Worm (Caenorhabditis elegans) whole organism, young adult: ENCODE data around the gene srz-5.

Experiments
- C06A6.2 ChIP-seq: fragments of 200-800 bp; sonication (Bioruptor generic); conservative IDR thresholded peaks from 2 replicates; pipeline ENCODE4 v1.3.6; 2022; ENCODE audit warnings: missing genetic modification characterization, missing compliant biosample characterization
- F39B2.1 ChIP-seq: fragments of 200-800 bp; sonication (Bioruptor generic); IDR thresholded peaks from 2 replicates; pipeline ENCODE4 v1.3.6; 2022; ENCODE audit warnings: missing genetic modification reagents, missing genetic modification characterization, missing compliant biosample characterization
- F52B5.7 ChIP-seq: sonication (generic microtip); optimal IDR thresholded peaks from 2 replicates; lab custom pipeline; 2016; ENCODE audit warnings: mild to moderate bottlenecking, missing genetic modification characterization, missing compliant biosample characterization
- F55B11.4 ChIP-seq: sonication (generic microtip); optimal IDR thresholded peaks from 2 replicates; lab custom pipeline; 2016; ENCODE audit warnings: missing compliant biosample characterization, missing genetic modification characterization, borderline replicate concordance; ENCODE audit not compliant: insufficient read depth
- K12H6.12 ChIP-seq: fragments of 200-800 bp; sonication (Bioruptor generic); optimal IDR thresholded peaks from 2 replicates; lab custom pipeline; 2018; ENCODE audit warnings: mild to moderate bottlenecking, missing genetic modification characterization, missing compliant biosample characterization
- Y79H2A.3 ChIP-seq: fragments of 200-800 bp; sonication (Bioruptor generic); conservative IDR thresholded peaks from 2 replicates; pipeline ENCODE4 v1.3.6; 2022; ENCODE audit warnings: missing genetic modification reagents, missing genetic modification characterization, missing compliant biosample characterization
- Y95B8A.8 ChIP-seq: fragments of 200-800 bp; sonication (Bioruptor generic); IDR thresholded peaks from 2 replicates; pipeline ENCODE4 v1.3.6; 2022; ENCODE audit warnings: missing genetic modification reagents, missing genetic modification characterization, missing compliant biosample characterization
- atf-7 ChIP-seq: sonication (generic microtip); optimal IDR thresholded peaks from 2 replicates; lab custom pipeline; 2017; ENCODE audit warnings: mild to moderate bottlenecking, missing genetic modification characterization, missing compliant biosample characterization
- attf-5 ChIP-seq: fragments of 200-800 bp; sonication (Bioruptor generic); optimal IDR thresholded peaks from 2 replicates; lab custom pipeline; 2018; ENCODE audit warnings: mild to moderate bottlenecking, missing genetic modification characterization, missing compliant biosample characterization
- ccch-3 ChIP-seq: fragments of 200-800 bp; sonication (Bioruptor generic); optimal IDR thresholded peaks from 2 replicates; lab custom pipeline; 2018; ENCODE audit warnings: mild to moderate bottlenecking, missing genetic modification characterization, missing compliant biosample characterization
- cebp-2 ChIP-seq: fragments of 200-800 bp; sonication (Bioruptor generic); IDR thresholded peaks from 2 replicates; pipeline ENCODE4 v1.3.6; 2022; ENCODE audit warnings: missing genetic modification characterization, missing compliant biosample characterization
- ceh-58 ChIP-seq: fragments of 200-800 bp; sonication (Bioruptor generic); IDR thresholded peaks from 2 replicates; pipeline ENCODE4 v1.3.6; 2022; ENCODE audit warnings: missing genetic modification characterization, missing compliant biosample characterization
- chd-7 ChIP-seq: sonication (generic microtip); optimal IDR thresholded peaks from 2 replicates; lab custom pipeline; 2016; ENCODE audit warnings: mild to moderate bottlenecking, missing genetic modification characterization, moderate library complexity, missing compliant biosample characterization
- dpff-1 ChIP-seq: sonication (generic microtip); optimal IDR thresholded peaks from 2 replicates; lab custom pipeline; 2017; ENCODE audit warnings: mild to moderate bottlenecking, missing genetic modification characterization, missing compliant biosample characterization
- egl-44 ChIP-seq: fragments of 200-800 bp; sonication (Bioruptor generic); IDR thresholded peaks from 2 replicates; pipeline ENCODE4 v1.3.6; 2022; ENCODE audit warnings: missing genetic modification reagents, missing genetic modification characterization, missing compliant biosample characterization
- ets-4 ChIP-seq: fragments of 200-800 bp; sonication (Bioruptor generic); optimal IDR thresholded peaks from 2 replicates; lab custom pipeline; 2018; ENCODE audit warnings: mild to moderate bottlenecking, missing genetic modification characterization, missing compliant biosample characterization
- gei-17 ChIP-seq: fragments of 200-800 bp; sonication (Bioruptor generic); optimal IDR thresholded peaks from 2 replicates; lab custom pipeline; 2018; ENCODE audit warnings: mild to moderate bottlenecking, missing genetic modification characterization, missing compliant biosample characterization
- hlh-26 ChIP-seq: fragments of 200-800 bp; sonication (Bioruptor generic); conservative IDR thresholded peaks from 2 replicates; pipeline ENCODE4 v1.3.6; 2022; ENCODE audit warnings: missing genetic modification reagents, missing genetic modification characterization, missing compliant biosample characterization
- hmg-20 ChIP-seq: fragments of 200-800 bp; sonication (Bioruptor generic); IDR thresholded peaks from 2 replicates; pipeline ENCODE4 v1.3.6; 2022; ENCODE audit warnings: missing genetic modification reagents, missing genetic modification characterization, missing compliant biosample characterization
- hrde-1 ChIP-seq: sonication (generic microtip); optimal IDR thresholded peaks from 2 replicates; lab custom pipeline; 2016; ENCODE audit warnings: missing genetic modification characterization, mild to moderate bottlenecking, missing compliant biosample characterization, moderate library complexity, missing genotype, missing genetic modification reagents, borderline replicate concordance
- let-607 ChIP-seq, 2 experiments: fragments of 200-800 bp in 1 of 2; sonication (Bioruptor generic) in 1 of 2; sonication (generic microtip) in 1 of 2; optimal IDR thresholded peaks; 2 replicates each; lab custom pipeline; 2016 to 2018; ENCODE audit warnings: mild to moderate bottlenecking in 2 of 2, missing compliant biosample characterization in 2 of 2, missing genetic modification characterization in 2 of 2, moderate library complexity in 2 of 2, missing genotype in 1 of 2
- lin-35 ChIP-seq, 3 experiments: fragments of 150-350 bp in 2 of 3; sonication (generic microtip) in 1 of 3; optimal IDR thresholded peaks; 2 replicates each; lab custom pipeline; 2014 to 2018; ENCODE audit warnings: missing biosample characterization in 3 of 3, missing genetic modification characterization in 3 of 3, missing genetic modification reagents in 3 of 3
- lin-40 ChIP-seq: sonication (generic microtip); optimal IDR thresholded peaks from 2 replicates; lab custom pipeline; 2016; ENCODE audit warnings: missing genetic modification characterization, mild to moderate bottlenecking, missing compliant biosample characterization, missing genotype, missing genetic modification reagents
- lin-54 ChIP-seq: fragments of 200-800 bp; sonication (Bioruptor generic); optimal IDR thresholded peaks from 2 replicates; lab custom pipeline; 2018; ENCODE audit warnings: mild to moderate bottlenecking, missing genetic modification characterization, missing compliant biosample characterization
- madf-3 ChIP-seq: fragments of 200-800 bp; sonication (Bioruptor generic); IDR thresholded peaks from 2 replicates; pipeline ENCODE4 v1.3.6; 2022; ENCODE audit warnings: missing genetic modification reagents, missing genetic modification characterization, missing compliant biosample characterization
- madf-8 ChIP-seq: fragments of 200-800 bp; sonication (Bioruptor generic); conservative IDR thresholded peaks from 2 replicates; pipeline ENCODE4 v1.3.6; 2022; ENCODE audit warnings: missing genetic modification reagents, missing genetic modification characterization, missing compliant biosample characterization
- mcd-1 ChIP-seq: fragments of 200-800 bp; sonication (Bioruptor generic); IDR thresholded peaks from 2 replicates; pipeline ENCODE4 v1.3.6; 2022; ENCODE audit warnings: missing genetic modification reagents, missing genetic modification characterization, missing compliant biosample characterization
- mes-4 ChIP-seq: sonication (generic microtip); optimal IDR thresholded peaks from 2 replicates; lab custom pipeline; 2016; ENCODE audit warnings: missing genotype, missing genetic modification characterization, missing compliant biosample characterization
- nhr-120 ChIP-seq: fragments of 200-800 bp; sonication (Bioruptor generic); IDR thresholded peaks from 2 replicates; pipeline ENCODE4 v1.3.6; 2022; ENCODE audit warnings: missing genetic modification characterization, missing compliant biosample characterization
- nhr-27 ChIP-seq: fragments of 200-800 bp; sonication (Bioruptor generic); optimal IDR thresholded peaks from 2 replicates; lab custom pipeline; 2018; ENCODE audit warnings: mild to moderate bottlenecking, missing genetic modification characterization, moderate library complexity, missing compliant biosample characterization
- nhr-90 ChIP-seq: sonication (generic microtip); optimal IDR thresholded peaks from 2 replicates; lab custom pipeline; 2016; ENCODE audit warnings: missing genotype, mild to moderate bottlenecking, missing genetic modification characterization, missing compliant biosample characterization
- pbrm-1 ChIP-seq: fragments of 200-800 bp; sonication (Bioruptor generic); IDR thresholded peaks from 2 replicates; pipeline ENCODE4 v1.3.6; 2022; ENCODE audit warnings: missing genetic modification reagents, missing genetic modification characterization, missing compliant biosample characterization
- rcor-1 ChIP-seq: fragments of 200-800 bp; sonication (Bioruptor generic); IDR thresholded peaks from 2 replicates; pipeline ENCODE4 v1.3.6; 2022; ENCODE audit warnings: missing genetic modification reagents, missing genetic modification characterization, missing compliant biosample characterization
- sea-2 ChIP-seq: fragments of 200-800 bp; sonication (Bioruptor generic); IDR thresholded peaks from 2 replicates; pipeline ENCODE4 v1.3.6; 2022; ENCODE audit warnings: missing genetic modification characterization, missing compliant biosample characterization
- snpc-3.4 ChIP-seq: sonication (generic microtip); optimal IDR thresholded peaks from 2 replicates; lab custom pipeline; 2017; ENCODE audit warnings: missing genetic modification characterization, mild to moderate bottlenecking, missing compliant biosample characterization, antibody characterized with exemption, moderate library complexity, missing genotype, missing genetic modification reagents
- tbp1 ChIP-seq: fragments of 200-800 bp; sonication (Bioruptor generic); optimal IDR thresholded peaks from 2 replicates; lab custom pipeline; 2018; ENCODE audit warnings: mild to moderate bottlenecking, missing genetic modification characterization, missing compliant biosample characterization
- zim-3 ChIP-seq: sonication (generic microtip); optimal IDR thresholded peaks from 2 replicates; lab custom pipeline; 2017; ENCODE audit warnings: mild to moderate bottlenecking, missing genetic modification characterization, moderate library complexity, missing compliant biosample characterization
- ztf-18 ChIP-seq: sonication (generic microtip); optimal IDR thresholded peaks from 2 replicates; lab custom pipeline; 2016; ENCODE audit warnings: missing genotype, mild to moderate bottlenecking, missing genetic modification characterization, missing compliant biosample characterization
- ztf-25 ChIP-seq: fragments of 200-800 bp; sonication (Bioruptor generic); IDR thresholded peaks from 2 replicates; pipeline ENCODE4 v1.3.6; 2022; ENCODE audit warnings: missing genetic modification reagents, missing genetic modification characterization, missing compliant biosample characterization

srz-5 gene

DNA sequence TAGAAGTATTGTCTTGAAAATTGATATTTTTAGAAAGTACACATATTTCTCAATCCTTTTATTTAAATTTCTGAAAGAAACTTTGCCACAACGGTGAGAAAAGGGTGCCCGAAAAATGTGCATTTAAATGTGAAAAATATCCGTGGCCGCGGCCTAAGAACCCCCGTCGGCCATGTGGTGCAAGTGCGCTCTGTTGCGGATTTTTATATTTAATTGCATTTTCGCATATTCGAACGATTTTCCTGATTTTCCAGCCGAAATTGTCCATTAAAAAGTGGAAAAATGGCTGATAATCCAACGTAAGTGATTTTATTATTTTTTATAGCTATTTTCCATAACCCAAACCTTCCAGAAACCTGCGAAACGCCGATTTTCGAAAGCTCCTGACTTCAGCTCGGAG, 32.3 kb downstream of the srz-5 start, which contains the start of gene smu-2 (continued):
- no peak for TF ChIP-seq F52B5.7 (tag; lab: Kevin White, UChicago)
- no peak for TF ChIP-seq ccch-3
- TF ChIP-seq nhr-27, result no peak
- TF ChIP-seq Y79H2A.3 (GFP tag; lab: Robert Waterston, UW), result no peak
- TF ChIP-seq sea-2 (GFP tag; lab: Robert Waterston, UW), result no peak
- TF ChIP-seq snpc-3.4 (tag; lab: Kevin White, UChicago), result no peak
- no peak for TF ChIP-seq hmg-20 (GFP tag; lab: Robert Waterston, UW)
- 0 out of 2 replicates have a peak, but pooled peaks have one; percentile 32 for TF ChIP-seq ztf-25
- TF ChIP-seq ceh-58, result no peak
- TF ChIP-seq lin-54, result no peak
- TF ChIP-seq rcor-1 (GFP tag; lab: Robert Waterston, UW), result peak; percentile 35; the same call in 1 of the 2 replicates
- TF ChIP-seq atf-7 (tag; lab: Kevin White, UChicago), result no peak
- TF ChIP-seq pbrm-1 (GFP tag; lab: Robert Waterston, UW), result no peak
- no peak for TF ChIP-seq C06A6.2 (GFP tag; lab: Robert Waterston, UW)
- peak; percentile 44 for TF ChIP-seq tbp1
- peak in 1 of 2 experiments; percentile 18 for TF ChIP-seq let-607 (tag; optimal IDR thresholded peaks at IDR 0.05; lab: Kevin White, UChicago)
- peak; percentile 97 for TF ChIP-seq mcd-1 (GFP tag; lab: Robert Waterston, UW)
- TF ChIP-seq madf-8 (GFP tag; lab: Robert Waterston, UW), result peak; percentile 39
- TF ChIP-seq lin-40 (tag; lab: Kevin White, UChicago), result no peak
- no peak for TF ChIP-seq dpff-1 (tag; lab: Kevin White, UChicago)
- TF ChIP-seq nhr-90 (tag; lab: Kevin White, UChicago), result no peak
- TF ChIP-seq F55B11.4 (tag; lab: Kevin White, UChicago), result no peak
- peak; percentile 35 for TF ChIP-seq K12H6.12 (tag; lab: Kevin White, UChicago)
- no peak for TF ChIP-seq F39B2.1
- TF ChIP-seq egl-44 (GFP tag; lab: Robert Waterston, UW), result no peak
- TF ChIP-seq attf-5, result peak; percentile 80
- no peak for TF ChIP-seq zim-3
- no peak for TF ChIP-seq gei-17
- no peak for TF ChIP-seq chd-7 (tag; lab: Kevin White, UChicago)
- no peak for TF ChIP-seq mes-4 (tag; lab: Kevin White, UChicago)

- TF ChIP-seq C06A6.2 (GFP tag; lab: Robert Waterston, UW) (no peak), nhr-120 (GFP tag; lab: Robert Waterston, UW) (no peak), madf-3 (GFP tag; lab: Robert Waterston, UW) (no peak), hrde-1 (tag; lab: Kevin White, UChicago) (no peak), lin-35 (GFP tag; optimal IDR thresholded peaks at IDR 0.05; lab: Kevin White, UChicago) (no peak), cebp-2 (GFP tag; lab: Robert Waterston, UW) (no peak), ets-4 (GFP tag; lab: Kevin White, UChicago) (no peak), hmg-20 (GFP tag; lab: Robert Waterston, UW) (no peak), ztf-18 (tag; lab: Kevin White, UChicago) (no peak), ccch-3 (no peak), Y95B8A.8 (no peak), gei-17 (no peak), hlh-26 (GFP tag; lab: Robert Waterston, UW) (no peak)
These were observed 32.9 kb downstream of the srz-5 start, which contains the start of gene Y49F6B.8 for ce11 chrII:3481584-3481983. TSS of gene Y49F6B.8 (minus strand) at chrII:3481684.
